Worm (Caenorhabditis elegans) whole organism, L2 larva: ENCODE measurements around the gene srz-60.

Experiments
- C34F6.9 ChIP-seq: fragments of 150-350 bp; optimal IDR thresholded peaks from 2 replicates; lab custom pipeline; 2014; ENCODE audit warnings: missing biosample characterization, missing genetic modification characterization
- F13H6.1 ChIP-seq: sonication (generic microtip); optimal IDR thresholded peaks from 2 replicates; lab custom pipeline; 2016; ENCODE audit warnings: missing genetic modification characterization, missing compliant biosample characterization
- Y55F3AM.14 ChIP-seq: fragments of 200-800 bp; sonication (Bioruptor generic); optimal IDR thresholded peaks from 2 replicates; lab custom pipeline; 2018; ENCODE audit warnings: mild to moderate bottlenecking, missing genetic modification characterization, missing compliant biosample characterization
- ZK546.5 ChIP-seq: sonication (generic microtip); optimal IDR thresholded peaks from 2 replicates; lab custom pipeline; 2017; ENCODE audit warnings: missing biosample characterization, missing genetic modification characterization
- alr-1 ChIP-seq: fragments of 150-350 bp; optimal IDR thresholded peaks from 2 replicates; lab custom pipeline; 2014; ENCODE audit warnings: missing biosample characterization, missing genetic modification characterization
- aly-2 ChIP-seq: fragments of 150-350 bp; optimal IDR thresholded peaks from 2 replicates; lab custom pipeline; 2014; ENCODE audit warnings: missing biosample characterization, missing genetic modification characterization
- ama-1 ChIP-seq: fragments of 150-350 bp; optimal IDR thresholded peaks from 2 replicates; lab custom pipeline; 2018; ENCODE audit warnings: inconsistent platforms
- ceh-16 ChIP-seq: fragments of 150-350 bp; optimal IDR thresholded peaks from 2 replicates; lab custom pipeline; 2014; ENCODE audit warnings: missing biosample characterization, missing genetic modification characterization
- ceh-82 ChIP-seq: fragments of 150-350 bp; optimal IDR thresholded peaks from 2 replicates; lab custom pipeline; 2014; ENCODE audit warnings: missing biosample characterization, missing genetic modification characterization
- crh-2 ChIP-seq: sonication (generic microtip); optimal IDR thresholded peaks from 2 replicates; lab custom pipeline; 2017; ENCODE audit warnings: missing biosample characterization, missing genetic modification characterization
- dmd-4 ChIP-seq: sonication (generic microtip); optimal IDR thresholded peaks from 2 replicates; lab custom pipeline; 2017; ENCODE audit warnings: missing biosample characterization, missing genetic modification characterization
- egl-27 ChIP-seq: sonication (generic microtip); optimal IDR thresholded peaks from 3 replicates; lab custom pipeline; 2017; ENCODE audit warnings: missing biosample characterization, missing genetic modification reagents, missing genetic modification characterization
- elt-1 ChIP-seq: fragments of 150-350 bp; optimal IDR thresholded peaks from 2 replicates; lab custom pipeline; 2014; ENCODE audit warnings: missing biosample characterization, missing genetic modification characterization
- elt-3 ChIP-seq: sonication (generic microtip); optimal IDR thresholded peaks from 2 replicates; lab custom pipeline; 2017; ENCODE audit warnings: missing biosample characterization, missing genetic modification characterization
- fos-1 ChIP-seq: fragments of 150-350 bp; optimal IDR thresholded peaks from 2 replicates; lab custom pipeline; 2014; ENCODE audit warnings: missing biosample characterization, missing genetic modification characterization
- gmeb-1 ChIP-seq: fragments of 150-350 bp; optimal IDR thresholded peaks from 2 replicates; lab custom pipeline; 2014; ENCODE audit warnings: missing biosample characterization, missing genetic modification characterization
- lin-11 ChIP-seq: fragments of 150-350 bp; sonication (generic microtip); optimal IDR thresholded peaks from 2 replicates; lab custom pipeline; 2014; ENCODE audit warnings: missing biosample characterization, missing genetic modification characterization, inconsistent platforms, mixed read lengths
- lin-13 ChIP-seq: fragments of 150-350 bp; optimal IDR thresholded peaks from 2 replicates; lab custom pipeline; 2014; ENCODE audit warnings: missing biosample characterization, missing genetic modification reagents, missing genetic modification characterization
- lin-39 ChIP-seq: fragments of 150-350 bp; optimal IDR thresholded peaks from 2 replicates; lab custom pipeline; 2014; ENCODE audit warnings: missing biosample characterization, missing genetic modification reagents, missing genetic modification characterization
- lsy-2 ChIP-seq, 2 experiments: fragments of 150-350 bp in 1 of 2; sonication (generic microtip) in 1 of 2; optimal IDR thresholded peaks; 2 replicates each; lab custom pipeline; 2014 to 2017; ENCODE audit warnings: missing biosample characterization in 2 of 2, missing genetic modification characterization in 2 of 2
- mdl-1 ChIP-seq, 2 experiments: fragments of 150-350 bp in 1 of 2; sonication (generic microtip) in 1 of 2; optimal IDR thresholded peaks; 2 replicates each; lab custom pipeline; 2017; ENCODE audit warnings: missing biosample characterization in 2 of 2, missing genetic modification characterization in 2 of 2
- nhr-10 ChIP-seq: sonication (generic microtip); optimal IDR thresholded peaks from 2 replicates; lab custom pipeline; 2017; ENCODE audit warnings: missing biosample characterization, missing genetic modification characterization
- nhr-11 ChIP-seq: fragments of 150-350 bp; optimal IDR thresholded peaks from 2 replicates; lab custom pipeline; 2014; ENCODE audit warnings: missing biosample characterization, missing genetic modification characterization
- nhr-12 ChIP-seq: fragments of 150-350 bp; optimal IDR thresholded peaks from 2 replicates; lab custom pipeline; 2014; ENCODE audit warnings: missing biosample characterization, missing genetic modification characterization
- nhr-129 ChIP-seq: fragments of 150-350 bp; optimal IDR thresholded peaks from 2 replicates; lab custom pipeline; 2014; ENCODE audit warnings: missing biosample characterization, missing genetic modification characterization
- nhr-21 ChIP-seq: fragments of 150-350 bp; optimal IDR thresholded peaks from 2 replicates; lab custom pipeline; 2014; ENCODE audit warnings: missing biosample characterization, missing genetic modification characterization
- nhr-23 ChIP-seq: fragments of 150-350 bp; optimal IDR thresholded peaks from 2 replicates; lab custom pipeline; 2014; ENCODE audit warnings: missing biosample characterization, missing genetic modification reagents, missing genetic modification characterization
- nhr-237 ChIP-seq: fragments of 150-350 bp; optimal IDR thresholded peaks from 2 replicates; lab custom pipeline; 2014; ENCODE audit warnings: missing biosample characterization, missing genetic modification characterization
- nhr-6 ChIP-seq: fragments of 150-350 bp; optimal IDR thresholded peaks from 2 replicates; lab custom pipeline; 2014; ENCODE audit warnings: missing biosample characterization, missing genetic modification characterization
- nhr-77 ChIP-seq: fragments of 150-350 bp; optimal IDR thresholded peaks from 2 replicates; lab custom pipeline; 2014; ENCODE audit warnings: missing biosample characterization, missing genetic modification characterization
- peb-1 ChIP-seq: fragments of 150-350 bp; optimal IDR thresholded peaks from 2 replicates; lab custom pipeline; 2014; ENCODE audit warnings: missing biosample characterization, missing genetic modification characterization
- sem-4 ChIP-seq: fragments of 150-350 bp; optimal IDR thresholded peaks from 2 replicates; lab custom pipeline; 2014; ENCODE audit warnings: missing biosample characterization, missing genetic modification reagents, missing genetic modification characterization
- skn-1 ChIP-seq: sonication (generic microtip); optimal IDR thresholded peaks from 2 replicates; lab custom pipeline; 2017; ENCODE audit warnings: missing biosample characterization, missing genetic modification characterization
- sma-3 ChIP-seq: sonication (generic microtip); optimal IDR thresholded peaks from 2 replicates; lab custom pipeline; 2016; ENCODE audit warnings: missing genetic modification reagents, missing genetic modification characterization, missing compliant biosample characterization
- sma-9 ChIP-seq, 2 experiments: fragments of 150-350 bp in 1 of 2; sonication (generic microtip) in 1 of 2; optimal IDR thresholded peaks; 2 replicates each; lab custom pipeline; 2014 to 2016; ENCODE audit warnings: missing genetic modification characterization in 2 of 2, mild to moderate bottlenecking in 1 of 2, missing biosample characterization in 1 of 2, missing compliant biosample characterization in 1 of 2, missing genetic modification reagents in 1 of 2, moderate library complexity in 1 of 2
- snpc-4 ChIP-seq: fragments of 150-350 bp; optimal IDR thresholded peaks from 2 replicates; lab custom pipeline; 2014; ENCODE audit warnings: missing biosample characterization, missing genetic modification characterization
- unc-55 ChIP-seq: fragments of 150-350 bp; sonication (generic microtip); optimal IDR thresholded peaks from 3 replicates; lab custom pipeline; 2014; ENCODE audit warnings: missing biosample characterization, missing genetic modification reagents, missing genetic modification characterization
- unc-62 ChIP-seq: fragments of 150-350 bp; optimal IDR thresholded peaks from 2 replicates; lab custom pipeline; 2014; ENCODE audit warnings: missing biosample characterization, missing genetic modification reagents, missing genetic modification characterization
- ztf-1 ChIP-seq: fragments of 200-800 bp; sonication (Bioruptor generic); conservative IDR thresholded peaks from 2 replicates; pipeline ENCODE4 v1.3.6; 2022; ENCODE audit warnings: missing genetic modification characterization, missing compliant biosample characterization
- ztf-11 ChIP-seq: sonication (generic microtip); optimal IDR thresholded peaks from 2 replicates; lab custom pipeline; 2017; ENCODE audit warnings: missing biosample characterization, missing genetic modification characterization
- ztf-4 ChIP-seq: fragments of 150-350 bp; optimal IDR thresholded peaks from 2 replicates; lab custom pipeline; 2014; ENCODE audit warnings: missing biosample characterization, missing genetic modification characterization

srz-60 gene

ce11 chrIV:3444101-3444500 lies 15.4 kb downstream of the srz-60 start, which contains the start of gene F09D12.2:
Gene F09D12.2 (minus strand): TSS chrIV:3444201.
- TF ChIP-seq lin-13 (GFP tag; lab: Kevin White, UChicago) (no peak), elt-1 (tag; lab: Kevin White, UChicago) (no peak), nhr-12 (no peak), C34F6.9 (no peak), ama-1 (lab: Kevin White, UChicago) (no peak)

- TF ChIP-seq ztf-4 = no peak
- TF ChIP-seq elt-3 (tag; lab: Kevin White, UChicago) = no peak
- TF ChIP-seq nhr-10 (tag; lab: Kevin White, UChicago) = no peak
- no peak for TF ChIP-seq C34F6.9
- no peak for TF ChIP-seq mdl-1 (tag; optimal IDR thresholded peaks at IDR 0.05; lab: Kevin White, UChicago)
- TF ChIP-seq sem-4 (tag; lab: Kevin White, UChicago) = no peak
These were observed 15.9 kb downstream of the srz-60 start, which contains the start of gene F58E2.5 for ce11 chrIV:3444614-3445013. Gene F58E2.5 (plus strand): TSS chrIV:3444914.

- TF ChIP-seq nhr-77 (tag; lab: Kevin White, UChicago) = no peak
- TF ChIP-seq peb-1 (tag; lab: Kevin White, UChicago) = no peak
- TF ChIP-seq egl-27 (tag; lab: Kevin White, UChicago) = no peak
- TF ChIP-seq nhr-129 = no peak
- TF ChIP-seq crh-2 (tag; lab: Kevin White, UChicago) = no peak
- no peak for TF ChIP-seq dmd-4
- TF ChIP-seq ztf-1 (GFP tag; lab: Robert Waterston, UW) = no peak
- no peak for TF ChIP-seq gmeb-1 (tag; lab: Kevin White, UChicago)
- TF ChIP-seq ceh-16 (tag; lab: Kevin White, UChicago) = no peak
- no peak for TF ChIP-seq snpc-4 (tag; lab: Kevin White, UChicago)
- TF ChIP-seq elt-3 (tag; lab: Kevin White, UChicago) = no peak
- TF ChIP-seq sma-9 (GFP tag; optimal IDR thresholded peaks at IDR 0.05; lab: Kevin White, UChicago) = no peak
- TF ChIP-seq sma-9 (tag; optimal IDR thresholded peaks at IDR 0.05; lab: Kevin White, UChicago) = no peak
- no peak for TF ChIP-seq elt-1 (tag; lab: Kevin White, UChicago)
- no peak for TF ChIP-seq fos-1
- TF ChIP-seq lin-39 = no peak
- no peak for TF ChIP-seq lin-13 (GFP tag; lab: Kevin White, UChicago)
- no peak for TF ChIP-seq ztf-11 (tag; lab: Kevin White, UChicago)
- TF ChIP-seq aly-2 (tag; lab: Kevin White, UChicago) = no peak
- TF ChIP-seq unc-55 (GFP tag; lab: Kevin White, UChicago) = no peak
- no peak for TF ChIP-seq nhr-11 (tag; lab: Kevin White, UChicago)
These were observed 18.6 kb downstream of the srz-60 start for ce11 chrIV:3447350-3447749.

ce11 chrIV:3452516-3452915 lies 23.8 kb downstream of the srz-60 start:
- TF ChIP-seq alr-1 (tag; lab: Kevin White, UChicago) = no peak

ce11 chrIV:3453346-3453745 lies 24.6 kb downstream of the srz-60 start, which contains the start of gene srz-23:
Gene srz-23 (plus strand): TSS chrIV:3453608.
- TF ChIP-seq sma-3 (GFP tag; lab: Kevin White, UChicago) (no peak), nhr-6 (tag; lab: Kevin White, UChicago) (no peak), C34F6.9 (no peak), lin-11 (no peak), nhr-129 (no peak), nhr-10 (tag; lab: Kevin White, UChicago) (no peak), nhr-23 (tag; lab: Kevin White, UChicago) (no peak), dmd-4 (no peak), nhr-237 (tag; lab: Kevin White, UChicago) (no peak), F13H6.1 (no peak), unc-62 (GFP tag; lab: Kevin White, UChicago) (no peak), ama-1 (lab: Kevin White, UChicago) (no peak), nhr-21 (no peak), ceh-82 (no peak), skn-1 (tag; lab: Kevin White, UChicago) (no peak), lsy-2 (tag; optimal IDR thresholded peaks at IDR 0.05; lab: Kevin White, UChicago) (no peak), elt-1 (tag; lab: Kevin White, UChicago) (no peak), sma-9 (GFP tag; optimal IDR thresholded peaks at IDR 0.05; lab: Kevin White, UChicago) (no peak), sma-9 (tag; optimal IDR thresholded peaks at IDR 0.05; lab: Kevin White, UChicago) (no peak), ZK546.5 (tag; lab: Kevin White, UChicago) (no peak), Y55F3AM.14 (GFP tag; lab: Kevin White, UChicago) (no peak)
